Worm (Caenorhabditis elegans) whole organism, mixed stage, embryonic: ENCODE data around the gene R02D5.3.

ENCODE experiments used
- M03D4.4 ChIP-seq: sonication (generic microtip); optimal IDR thresholded peaks from 2 replicates; lab custom pipeline; 2017; ENCODE audit warnings: mild to moderate bottlenecking, missing genetic modification characterization, missing compliant biosample characterization
- bed-3 ChIP-seq: fragments of 200-800 bp; sonication (Bioruptor generic); optimal IDR thresholded peaks from 3 replicates; lab custom pipeline; 2018; ENCODE audit warnings: mild to moderate bottlenecking, missing genetic modification characterization, moderate library complexity, missing compliant biosample characterization
- blmp-1 ChIP-seq: fragments of 150-350 bp; optimal IDR thresholded peaks from 2 replicates; lab custom pipeline; 2014; ENCODE audit warnings: missing biosample characterization, missing genetic modification characterization
- ceh-39 ChIP-seq: fragments of 150-350 bp; optimal IDR thresholded peaks from 2 replicates; lab custom pipeline; 2014; ENCODE audit warnings: missing biosample characterization, missing genetic modification characterization
- ceh-43 ChIP-seq: fragments of 200-800 bp; sonication (Bioruptor generic); optimal IDR thresholded peaks from 2 replicates; lab custom pipeline; 2018; ENCODE audit warnings: mild to moderate bottlenecking, missing genetic modification characterization, moderate library complexity, missing compliant biosample characterization
- ces-1 ChIP-seq: fragments of 150-350 bp; optimal IDR thresholded peaks from 2 replicates; lab custom pipeline; 2014; ENCODE audit warnings: missing biosample characterization, missing genetic modification reagents, missing genetic modification characterization
- cnd-1 ChIP-seq: fragments of 200-800 bp; sonication (Bioruptor generic); optimal IDR thresholded peaks from 2 replicates; lab custom pipeline; 2018; ENCODE audit warnings: mild to moderate bottlenecking, missing genetic modification characterization, missing compliant biosample characterization
- elt-1 ChIP-seq: sonication (generic microtip); optimal IDR thresholded peaks from 2 replicates; lab custom pipeline; 2017; ENCODE audit warnings: missing genetic modification characterization, mild to moderate bottlenecking, missing compliant biosample characterization, antibody characterized with exemption, moderate library complexity, borderline replicate concordance; ENCODE audit not compliant: insufficient read depth
- elt-3 ChIP-seq: fragments of 150-350 bp; optimal IDR thresholded peaks from 2 replicates; lab custom pipeline; 2014; ENCODE audit warnings: missing biosample characterization, missing genetic modification characterization
- flh-1 ChIP-seq: fragments of 200-800 bp; sonication (Bioruptor generic); optimal IDR thresholded peaks from 2 replicates; lab custom pipeline; 2018; ENCODE audit warnings: mild to moderate bottlenecking, missing genetic modification characterization, moderate library complexity, missing compliant biosample characterization
- ham-2 ChIP-seq: fragments of 200-800 bp; sonication (Bioruptor generic); optimal IDR thresholded peaks from 2 replicates; lab custom pipeline; 2018; ENCODE audit warnings: mild to moderate bottlenecking, missing genetic modification characterization, missing compliant biosample characterization
- hlh-1 ChIP-seq: fragments of 150-350 bp; optimal IDR thresholded peaks from 2 replicates; lab custom pipeline; 2014; ENCODE audit warnings: missing biosample characterization, missing genetic modification reagents, missing genetic modification characterization
- lin-13 ChIP-seq: fragments of 150-350 bp; optimal IDR thresholded peaks from 2 replicates; lab custom pipeline; 2014; ENCODE audit warnings: missing biosample characterization, missing genetic modification characterization
- lsy-2 ChIP-seq: fragments of 150-350 bp; optimal IDR thresholded peaks from 2 replicates; lab custom pipeline; 2014; ENCODE audit warnings: missing biosample characterization, missing genetic modification characterization
- mab-5 ChIP-seq: fragments of 150-350 bp; optimal IDR thresholded peaks from 2 replicates; lab custom pipeline; 2014; ENCODE audit warnings: missing biosample characterization, missing genetic modification characterization
- mep-1 ChIP-seq: fragments of 150-350 bp; optimal IDR thresholded peaks from 2 replicates; lab custom pipeline; 2017; ENCODE audit warnings: missing biosample characterization, missing genetic modification reagents, missing genetic modification characterization, inconsistent platforms
- nhr-12 ChIP-seq: fragments of 150-350 bp; optimal IDR thresholded peaks from 2 replicates; lab custom pipeline; 2014; ENCODE audit warnings: missing biosample characterization, missing genetic modification characterization
- nhr-2 ChIP-seq: fragments of 150-350 bp; optimal IDR thresholded peaks from 2 replicates; lab custom pipeline; 2014; ENCODE audit warnings: missing biosample characterization, missing genetic modification characterization
- nhr-237 ChIP-seq: fragments of 150-350 bp; optimal IDR thresholded peaks from 2 replicates; lab custom pipeline; 2014; ENCODE audit warnings: missing biosample characterization, missing genetic modification characterization
- nhr-28 ChIP-seq: fragments of 150-350 bp; optimal IDR thresholded peaks from 2 replicates; lab custom pipeline; 2014; ENCODE audit warnings: missing biosample characterization, missing genetic modification characterization
- nhr-76 ChIP-seq: sonication (generic microtip); optimal IDR thresholded peaks from 2 replicates; lab custom pipeline; 2017; ENCODE audit warnings: missing biosample characterization, missing genetic modification characterization
- sem-2 ChIP-seq: fragments of 200-800 bp; sonication (Bioruptor generic); optimal IDR thresholded peaks from 2 replicates; lab custom pipeline; 2018; ENCODE audit warnings: mild to moderate bottlenecking, missing genetic modification characterization, missing compliant biosample characterization
- snpc-4 ChIP-seq: fragments of 150-350 bp; optimal IDR thresholded peaks from 2 replicates; lab custom pipeline; 2014; ENCODE audit warnings: missing biosample characterization, missing genetic modification characterization
- sptf-1 ChIP-seq: sonication (generic microtip); optimal IDR thresholded peaks from 2 replicates; lab custom pipeline; 2017; ENCODE audit warnings: mild to moderate bottlenecking, missing genetic modification characterization, moderate library complexity, missing compliant biosample characterization
- tbx-8 ChIP-seq: fragments of 200-800 bp; sonication (Bioruptor generic); optimal IDR thresholded peaks from 2 replicates; lab custom pipeline; 2018; ENCODE audit warnings: mild to moderate bottlenecking, missing genetic modification characterization, moderate library complexity, missing compliant biosample characterization
- unc-120 ChIP-seq: sonication (generic microtip); optimal IDR thresholded peaks from 2 replicates; lab custom pipeline; 2017; ENCODE audit warnings: missing genetic modification characterization, missing compliant biosample characterization; ENCODE audit not compliant: poor library complexity, severe bottlenecking
- unc-39 ChIP-seq: fragments of 150-350 bp; optimal IDR thresholded peaks from 2 replicates; lab custom pipeline; 2014; ENCODE audit warnings: missing biosample characterization, missing genetic modification characterization
- unc-62 ChIP-seq: fragments of 150-350 bp; optimal IDR thresholded peaks from 2 replicates; lab custom pipeline; 2014; ENCODE audit warnings: missing biosample characterization, missing genetic modification reagents, missing genetic modification characterization
- zip-8 ChIP-seq: fragments of 150-350 bp; optimal IDR thresholded peaks from 2 replicates; lab custom pipeline; 2014; ENCODE audit warnings: missing biosample characterization, missing genetic modification characterization
- ztf-11 ChIP-seq: fragments of 150-350 bp; optimal IDR thresholded peaks from 2 replicates; lab custom pipeline; 2014; ENCODE audit warnings: missing biosample characterization, missing genetic modification characterization

The R02D5.3 gene

ce11 chrV:14508556-14508955 lies 25.6 kb downstream of the R02D5.3 start:
- TF ChIP-seq ceh-43 (no peak), mab-5 (tag; lab: Kevin White, UChicago) (no peak), unc-62 (GFP tag; lab: Kevin White, UChicago) (no peak), elt-3 (tag; lab: Kevin White, UChicago) (no peak), lin-13 (tag; lab: Kevin White, UChicago) (no peak), lsy-2 (tag; lab: Kevin White, UChicago) (no peak), ztf-11 (tag; lab: Kevin White, UChicago) (no peak), flh-1 (no peak), elt-1 (tag; lab: Kevin White, UChicago) (no peak), nhr-12 (tag; lab: Kevin White, UChicago) (no peak), cnd-1 (no peak), ces-1 (GFP tag; lab: Kevin White, UChicago) (no peak), ham-2 (no peak), nhr-237 (no peak), mep-1 (tag; lab: Kevin White, UChicago) (no peak)

- no peak for TF ChIP-seq blmp-1 (tag; lab: Kevin White, UChicago)
- TF ChIP-seq unc-120 (tag; lab: Kevin White, UChicago): no peak
- no peak for TF ChIP-seq M03D4.4 (tag; lab: Kevin White, UChicago)
- no peak for TF ChIP-seq elt-1 (tag; lab: Kevin White, UChicago)
- TF ChIP-seq ces-1 (GFP tag; lab: Kevin White, UChicago): no peak
- TF ChIP-seq bed-3 (GFP tag; lab: Kevin White, UChicago): no peak
- no peak for TF ChIP-seq hlh-1
- TF ChIP-seq nhr-76 (tag; lab: Kevin White, UChicago): no peak
- no peak for TF ChIP-seq nhr-2 (tag; lab: Kevin White, UChicago)
- TF ChIP-seq ham-2: no peak
- TF ChIP-seq tbx-8 (GFP tag; lab: Kevin White, UChicago): no peak
- TF ChIP-seq zip-8 (tag; lab: Kevin White, UChicago): no peak
- no peak for TF ChIP-seq cnd-1
- TF ChIP-seq ceh-39 (tag; lab: Kevin White, UChicago): no peak
- TF ChIP-seq nhr-28 (tag; lab: Kevin White, UChicago): no peak
Observed at ce11 chrV:14510746-14511145, 27.8 kb downstream of the R02D5.3 start, which contains the start of gene R02D5.9. TSS of gene R02D5.9 (minus strand) at chrV:14511123.

- no peak for TF ChIP-seq unc-62 (GFP tag; lab: Kevin White, UChicago)
- TF ChIP-seq mab-5 (tag; lab: Kevin White, UChicago): no peak
- TF ChIP-seq ceh-43: no peak
- no peak for TF ChIP-seq elt-3 (tag; lab: Kevin White, UChicago)
- no peak for TF ChIP-seq M03D4.4 (tag; lab: Kevin White, UChicago)
- no peak for TF ChIP-seq hlh-1
- TF ChIP-seq mep-1 (tag; lab: Kevin White, UChicago): no peak
- TF ChIP-seq sptf-1 (tag; lab: Kevin White, UChicago): no peak
- TF ChIP-seq zip-8 (tag; lab: Kevin White, UChicago): no peak
- no peak for TF ChIP-seq elt-1 (tag; lab: Kevin White, UChicago)
- TF ChIP-seq ceh-39 (tag; lab: Kevin White, UChicago): no peak
- TF ChIP-seq bed-3 (GFP tag; lab: Kevin White, UChicago): no peak
- no peak for TF ChIP-seq blmp-1 (tag; lab: Kevin White, UChicago)
- TF ChIP-seq tbx-8 (GFP tag; lab: Kevin White, UChicago): no peak
- no peak for TF ChIP-seq unc-39 (tag; lab: Kevin White, UChicago)
- TF ChIP-seq ces-1 (GFP tag; lab: Kevin White, UChicago): no peak
- no peak for TF ChIP-seq flh-1
- TF ChIP-seq sem-2: no peak
- no peak for TF ChIP-seq nhr-12 (tag; lab: Kevin White, UChicago)
- TF ChIP-seq ztf-11 (tag; lab: Kevin White, UChicago): no peak
Observed at ce11 chrV:14518010-14518409, 35.0 kb downstream of the R02D5.3 start, which contains the start of gene R02D5.6. TSS of gene R02D5.6 (minus strand) at chrV:14518110.

- TF ChIP-seq blmp-1 (tag; lab: Kevin White, UChicago) (no peak), ham-2 (no peak), mab-5 (tag; lab: Kevin White, UChicago) (no peak), snpc-4 (tag; lab: Kevin White, UChicago) (no peak), ceh-43 (no peak), bed-3 (GFP tag; lab: Kevin White, UChicago) (no peak), cnd-1 (no peak), nhr-28 (tag; lab: Kevin White, UChicago) (no peak), mep-1 (tag; lab: Kevin White, UChicago) (no peak), nhr-12 (tag; lab: Kevin White, UChicago) (no peak), zip-8 (tag; lab: Kevin White, UChicago) (no peak), nhr-76 (tag; lab: Kevin White, UChicago) (no peak), nhr-237 (no peak)
Observed at ce11 chrV:14519268-14519667, 36.3 kb downstream of the R02D5.3 start, which contains the start of gene R02D5.8. TSS of gene R02D5.8 (minus strand) at chrV:14519368.
